Fruit fly (Drosophila melanogaster) whole organism, adult: ENCODE measurements around the gene CG5860.

Experiments used
- CG33017 ChIP-seq: fragments of 200-800 bp; sonication (Bioruptor generic); optimal IDR thresholded peaks from 2 replicates; lab custom pipeline; 2018; ENCODE audit warnings: missing biosample characterization, mild to moderate bottlenecking, missing genetic modification characterization, moderate library complexity
- Mnt ChIP-seq: fragments of 200-800 bp; sonication (Bioruptor generic); optimal IDR thresholded peaks from 2 replicates; lab custom pipeline; 2016; ENCODE audit warnings: missing biosample characterization, mild to moderate bottlenecking, missing genetic modification characterization
- cic ChIP-seq: fragments of 200-800 bp; sonication (Bioruptor generic); optimal IDR thresholded peaks from 2 replicates; lab custom pipeline; 2017; ENCODE audit warnings: missing biosample characterization, mild to moderate bottlenecking, missing genetic modification characterization, moderate library complexity
- tj ChIP-seq: fragments of 200-800 bp; sonication (Bioruptor generic); optimal IDR thresholded peaks from 3 replicates; lab custom pipeline; 2017; ENCODE audit warnings: missing biosample characterization, mild to moderate bottlenecking, missing genetic modification characterization, moderate library complexity

dm6 chr3R:17386168-17386819 lies 23.1 kb upstream of the CG5860 start:
- TF ChIP-seq cic (GFP tag; lab: Kevin White, UChicago) (no peak), tj (GFP tag; lab: Kevin White, UChicago) (no peak), Mnt (GFP tag; lab: Kevin White, UChicago) (no peak), CG33017 (tag; lab: Kevin White, UChicago) (peak; percentile 55)
